Worm (Caenorhabditis elegans) whole organism, L4/young adult: Measurements from ENCODE around the gene F01D5.10.

Source experiments
- dao-5 ChIP-seq: sonication (generic microtip); optimal IDR thresholded peaks from 2 replicates; lab custom pipeline; 2016; ENCODE audit warnings: missing genotype, missing genetic modification characterization, moderate library complexity, missing compliant biosample characterization
- him-1 ChIP-seq: sonication (generic microtip); optimal IDR thresholded peaks from 2 replicates; lab custom pipeline; 2016; ENCODE audit warnings: missing genotype, missing genetic modification reagents, missing genetic modification characterization, missing compliant biosample characterization

- TF ChIP-seq him-1 (tag; lab: Kevin White, UChicago) (peak; percentile 55), dao-5 (no peak)
Measured at ce11 chrII:14036724-14037483, 15.8 kb upstream of the F01D5.10 start.
